Worm (Caenorhabditis elegans): ENCODE data around the gene str-88.

ce11 chrV:15398728-15399127 is 15.1 kb upstream of the str-88 start, which contains the start of gene fbxa-199:
- TF ChIP-seq flt-1 (GFP tag; IDR thresholded peaks at IDR 0.05) (no peak), ceh-36 (tag; optimal IDR thresholded peaks at IDR 0.05) (no peak), tbx-11 (GFP tag; IDR thresholded peaks at IDR 0.05) (no peak), tbx-37 (GFP tag; conservative IDR thresholded peaks at IDR 0.05) (no peak), ama-1 (optimal IDR thresholded peaks at IDR 0.05) (no peak), scrt-1 (GFP tag; IDR thresholded peaks at IDR 0.05) (no peak), hnd-1 (tag; optimal IDR thresholded peaks at IDR 0.05) (no peak), ets-7 (tag; optimal IDR thresholded peaks at IDR 0.05) (no peak), hmbx-1 (tag; optimal IDR thresholded peaks at IDR 0.05) (no peak), sea-1 (GFP tag; conservative IDR thresholded peaks at IDR 0.05) (no peak), F13C5.2 (tag; optimal IDR thresholded peaks at IDR 0.05) (no peak), B0310.2 (tag; optimal IDR thresholded peaks at IDR 0.05) (no peak), hmg-4 (GFP tag; optimal IDR thresholded peaks at IDR 0.05) (no peak)

Data from whole organism, early embryonic.